Fruit fly (Drosophila melanogaster): ENCODE results near the gene CG7879.

DNA sequence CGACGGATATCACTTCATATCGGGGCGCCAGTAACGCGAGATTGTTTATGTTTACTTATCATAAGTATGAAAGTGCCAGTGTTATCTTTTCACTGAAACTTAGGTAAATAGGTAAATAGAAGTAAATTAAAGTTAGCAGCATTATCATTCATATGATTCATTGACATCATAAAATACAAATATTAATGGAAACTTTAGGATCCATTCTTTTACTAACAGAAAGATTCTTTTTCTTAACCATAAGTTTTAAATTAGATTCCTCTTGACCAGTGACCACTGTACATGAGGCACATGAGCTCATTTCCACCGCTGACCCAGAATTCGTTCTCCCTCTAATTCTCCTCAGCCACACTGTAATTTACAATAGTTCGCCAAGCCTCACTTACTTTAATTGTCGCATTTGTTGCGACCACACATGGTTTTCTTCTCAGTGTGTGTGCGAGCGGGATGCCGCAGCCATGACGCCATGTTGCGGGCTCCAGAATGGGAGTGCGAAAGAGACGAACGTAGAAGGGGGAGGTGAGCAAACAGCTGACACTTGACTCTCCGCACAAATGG lies 10.1 kb upstream of the CG7879 start:
- TF ChIP-seq EcR (GFP tag; optimal IDR thresholded peaks at IDR 0.05) (no peak), Dll (optimal IDR thresholded peaks at IDR 0.05) (no peak)
